Fruit fly (Drosophila melanogaster): Measurements from ENCODE around the gene Npc2c.

Npc2c gene

DNA sequence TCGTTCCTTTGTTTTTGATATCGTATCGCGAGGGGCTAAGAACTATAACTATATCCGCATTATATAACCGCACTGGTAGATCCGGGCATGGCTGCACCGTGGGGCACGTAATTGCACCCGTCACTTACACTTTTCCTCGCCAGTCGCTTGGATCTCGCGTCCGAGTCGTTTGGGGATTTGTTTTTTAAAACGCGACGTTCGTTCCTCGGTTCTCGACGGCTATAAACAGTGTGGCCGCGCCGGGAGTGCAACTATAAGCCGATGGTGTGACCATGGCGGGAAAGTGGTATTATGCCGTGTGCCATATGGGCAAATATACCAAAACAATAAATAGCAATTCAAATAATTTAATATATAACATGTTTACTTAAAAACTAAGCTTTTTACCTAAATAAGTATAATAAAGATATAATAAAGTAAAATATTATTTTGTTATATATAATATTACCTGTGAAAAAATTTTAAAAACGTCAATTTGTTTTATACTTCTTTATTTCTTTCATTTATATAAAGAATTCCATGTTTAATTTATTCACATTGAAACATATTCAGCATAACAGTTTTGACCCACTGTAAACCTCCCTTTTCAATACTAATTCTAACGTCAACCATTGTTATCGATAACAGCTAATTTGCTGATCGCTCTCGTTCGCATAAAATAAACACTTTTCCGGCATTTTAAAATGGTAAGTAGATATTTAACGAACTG, 17.2 kb upstream of the Npc2c start, which contains the start of the genes Mical and CG3909 (continued):
- TF ChIP-seq CG8765 (GFP tag; IDR thresholded peaks at IDR 0.05), result peak; percentile 65; the same call in 1 of the 2 replicates
- peak; percentile 74 for TF ChIP-seq bcd (GFP tag; optimal IDR thresholded peaks at IDR 0.05)
- TF ChIP-seq Fer3 (tag; optimal IDR thresholded peaks at IDR 0.05), result peak; percentile 88
- TF ChIP-seq CG6272 (GFP tag; IDR thresholded peaks at IDR 0.05), result peak; percentile 76
- no peak for TF ChIP-seq CG10565 (GFP tag; optimal IDR thresholded peaks at IDR 0.05)
- TF ChIP-seq dati (GFP tag; IDR thresholded peaks at IDR 0.05), result 0 out of 2 replicates have a peak, but pooled peaks have one; percentile 12
- TF ChIP-seq CG17359 (tag; optimal IDR thresholded peaks at IDR 0.05), result peak; percentile 88
- peak; percentile 89 for TF ChIP-seq zfh1 (GFP tag; IDR thresholded peaks at IDR 0.05)
- peak; percentile 84 for TF ChIP-seq ken (GFP tag; IDR thresholded peaks at IDR 0.05)
- TF ChIP-seq CG2875 (GFP tag; optimal IDR thresholded peaks at IDR 0.05), result peak; percentile 52
- TF ChIP-seq Deaf1 (tag; optimal IDR thresholded peaks at IDR 0.05), result peak; percentile 84
- TF ChIP-seq CG10321 (GFP tag; IDR thresholded peaks at IDR 0.05), result peak; percentile 43; the same call in 1 of the 2 replicates
- peak; percentile 86 for TF ChIP-seq CG14441 (GFP tag; IDR thresholded peaks at IDR 0.05)
- no peak for TF ChIP-seq prd (optimal IDR thresholded peaks at IDR 0.05)
- peak; percentile 91 for TF ChIP-seq prd (GFP tag; IDR thresholded peaks at IDR 0.05)
- TF ChIP-seq CG6175 (GFP tag; IDR thresholded peaks at IDR 0.05), result peak; percentile 73; the same call in 2 of the 3 replicates
- TF ChIP-seq NFAT (GFP tag; IDR thresholded peaks at IDR 0.05), result peak; percentile 94
- no peak for TF ChIP-seq pros (GFP tag; optimal IDR thresholded peaks at IDR 0.05)
- no peak for TF ChIP-seq TFAM (GFP tag; optimal IDR thresholded peaks at IDR 0.05)
- TF ChIP-seq mld (GFP tag; IDR thresholded peaks at IDR 0.05; ENCODE audit: partially characterized antibody), result no peak
- peak; percentile 87 for TF ChIP-seq Hmr (GFP tag; optimal IDR thresholded peaks at IDR 0.05)
- TF ChIP-seq pzg (GFP tag; optimal IDR thresholded peaks at IDR 0.05), result peak; percentile 76
- peak; percentile 23 for TF ChIP-seq en (GFP tag; optimal IDR thresholded peaks at IDR 0.05)
- TF ChIP-seq CG7928 (GFP tag; optimal IDR thresholded peaks at IDR 0.05), result no peak
- peak; percentile 74 for TF ChIP-seq Oli (tag; optimal IDR thresholded peaks at IDR 0.05)
- TF ChIP-seq CG2712 (tag; optimal IDR thresholded peaks at IDR 0.05), result peak; percentile 93
- peak; percentile 92 for TF ChIP-seq gsb-n (tag; optimal IDR thresholded peaks at IDR 0.05)
- TF ChIP-seq Oaz (GFP tag; IDR thresholded peaks at IDR 0.05), result peak; percentile 76
- no peak for TF ChIP-seq Bdp1 (GFP tag; optimal IDR thresholded peaks at IDR 0.05)
- no peak for TF ChIP-seq dm (GFP tag; optimal IDR thresholded peaks at IDR 0.05)
- peak; percentile 92 for TF ChIP-seq phol (tag; optimal IDR thresholded peaks at IDR 0.05)
- peak; percentile 58; the same call in 1 of the 2 replicates for TF ChIP-seq Rx (GFP tag; IDR thresholded peaks at IDR 0.05)
- peak; percentile 41 for TF ChIP-seq CG8281 (tag; optimal IDR thresholded peaks at IDR 0.05)
- TF ChIP-seq CG11696 (GFP tag; IDR thresholded peaks at IDR 0.05), result peak; percentile 75
- TF ChIP-seq Max (GFP tag; optimal IDR thresholded peaks at IDR 0.05), result peak; percentile 31
- peak; percentile 87 for TF ChIP-seq sug (tag; optimal IDR thresholded peaks at IDR 0.05)
- peak; percentile 64 for TF ChIP-seq HLH4C (GFP tag; IDR thresholded peaks at IDR 0.05; ENCODE audit: partially characterized antibody)
- peak; percentile 69; the same call in 2 of the 3 replicates for TF ChIP-seq CG11093 (GFP tag; IDR thresholded peaks at IDR 0.05)
- TF ChIP-seq CG33557 (GFP tag; optimal IDR thresholded peaks at IDR 0.05), result peak; percentile 31
- TF ChIP-seq CG18599 (GFP tag; optimal IDR thresholded peaks at IDR 0.05), result peak; percentile 85
- TF ChIP-seq pita (GFP tag; optimal IDR thresholded peaks at IDR 0.05), result no peak
- TF ChIP-seq CG34224 (GFP tag; IDR thresholded peaks at IDR 0.05; ENCODE audit: partially characterized antibody), result peak; percentile 61; the same call in 2 of the 3 replicates
- peak; percentile 67 for TF ChIP-seq CG5953 (GFP tag; IDR thresholded peaks at IDR 0.05)
- peak; percentile 58 for TF ChIP-seq slou (GFP tag; optimal IDR thresholded peaks at IDR 0.05)
- 0 out of 3 replicates have a peak, but pooled peaks have one; percentile 7 for TF ChIP-seq Optix (GFP tag; IDR thresholded peaks at IDR 0.05)
- TF ChIP-seq Poxn (GFP tag; IDR thresholded peaks at IDR 0.05), result no peak
- TF ChIP-seq CG15011 (GFP tag; optimal IDR thresholded peaks at IDR 0.05), result peak; percentile 14
- peak; percentile 70 for TF ChIP-seq ato (GFP tag; IDR thresholded peaks at IDR 0.05; ENCODE audit: partially characterized antibody)
- peak; percentile 35 for TF ChIP-seq CG30431 (GFP tag; optimal IDR thresholded peaks at IDR 0.05)

All from whole organism, embryonic.